Fruit fly (Drosophila melanogaster): Measurements from ENCODE around the gene CCKLR-17D1.

dm6 chrX:18663362-18663761 lies 63.0 kb downstream of the CCKLR-17D1 start:
- TF ChIP-seq fd96Ca (GFP tag; IDR thresholded peaks at IDR 0.05) (no peak), CG32121 (GFP tag; IDR thresholded peaks at IDR 0.05) (no peak)
